Fruit fly (Drosophila melanogaster): ENCODE data around the gene ArgRS.

dm6 chrX:15889780-15890608 is 46.0 kb upstream of the ArgRS start, which contains the start of the genes MSBP and CG15916:
- TF ChIP-seq CG8478 (optimal IDR thresholded peaks at IDR 0.05): no peak
- TF ChIP-seq CTCF (optimal IDR thresholded peaks at IDR 0.05): no peak
